Fruit fly (Drosophila melanogaster) whole organism, embryonic: ENCODE results near the gene NC2beta.

Experiments used
- Antp ChIP-seq: fragments of 200-800 bp; sonication (Bioruptor generic); optimal IDR thresholded peaks from 3 replicates; lab custom pipeline; 2016; ENCODE audit warnings: missing biosample characterization, missing genetic modification characterization
- Bdp1 ChIP-seq: fragments of 200-800 bp; sonication (Bioruptor generic); optimal IDR thresholded peaks from 3 replicates; lab custom pipeline; 2016; ENCODE audit warnings: missing biosample characterization, missing genetic modification characterization
- Bteb2 ChIP-seq: fragments of 200-800 bp; sonication (Bioruptor generic); optimal IDR thresholded peaks from 2 replicates; lab custom pipeline; 2016; ENCODE audit warnings: missing biosample characterization, missing genetic modification characterization
- CG10274 ChIP-seq: fragments of 200-800 bp; sonication (Bioruptor generic); optimal IDR thresholded peaks from 3 replicates; lab custom pipeline; 2017; ENCODE audit warnings: missing biosample characterization, mild to moderate bottlenecking, missing genetic modification characterization
- CG13123 ChIP-seq: fragments of 200-800 bp; sonication (Bioruptor generic); optimal IDR thresholded peaks from 2 replicates; lab custom pipeline; 2016; ENCODE audit warnings: missing biosample characterization, missing genetic modification characterization
- CG16779 ChIP-seq: fragments of 200-800 bp; sonication (Bioruptor generic); IDR thresholded peaks from 2 replicates; pipeline ENCODE4 v1.3.6; 2022; ENCODE audit warnings: missing biosample characterization, missing genetic modification characterization
- CG17385 ChIP-seq: fragments of 200-800 bp; sonication (Bioruptor generic); optimal IDR thresholded peaks from 3 replicates; lab custom pipeline; 2018; ENCODE audit warnings: missing biosample characterization, mild to moderate bottlenecking, missing genetic modification characterization
- CG18476 ChIP-seq: fragments of 200-800 bp; sonication (Bioruptor generic); optimal IDR thresholded peaks from 2 replicates; lab custom pipeline; 2016; ENCODE audit warnings: missing biosample characterization, mild to moderate bottlenecking, missing genetic modification characterization
- CG31441 ChIP-seq: fragments of 200-800 bp; sonication (Bioruptor generic); IDR thresholded peaks from 2 replicates; pipeline ENCODE4 v1.3.6; 2022; ENCODE audit warnings: missing biosample characterization, missing genetic modification characterization
- CG34422 ChIP-seq: fragments of 200-800 bp; sonication (Bioruptor generic); IDR thresholded peaks from 3 replicates; pipeline ENCODE4 v1.3.6; 2022; ENCODE audit warnings: missing biosample characterization, missing genetic modification characterization
- CG4707 ChIP-seq: fragments of 200-800 bp; sonication (Bioruptor generic); optimal IDR thresholded peaks from 2 replicates; lab custom pipeline; 2018; ENCODE audit warnings: missing biosample characterization, mild to moderate bottlenecking, missing genetic modification characterization, moderate library complexity
- CG5245 ChIP-seq: fragments of 200-800 bp; sonication (Bioruptor generic); optimal IDR thresholded peaks from 3 replicates; lab custom pipeline; 2016; ENCODE audit warnings: missing biosample characterization, missing genetic modification characterization
- CG7372 ChIP-seq: fragments of 200-800 bp; sonication (Bioruptor generic); IDR thresholded peaks from 2 replicates; pipeline ENCODE4 v1.3.6; 2022; ENCODE audit warnings: missing biosample characterization, missing genetic modification characterization
- CG7928 ChIP-seq: fragments of 200-800 bp; sonication (Bioruptor generic); optimal IDR thresholded peaks from 2 replicates; lab custom pipeline; 2017; ENCODE audit warnings: missing biosample characterization, mild to moderate bottlenecking, missing genetic modification characterization
- CG7963 ChIP-seq: fragments of 200-800 bp; sonication (Bioruptor generic); IDR thresholded peaks from 3 replicates; pipeline ENCODE4 v1.3.6; 2022; ENCODE audit warnings: missing biosample characterization, missing genetic modification characterization; ENCODE audit not compliant: partially characterized antibody
- CG8290 ChIP-seq, 3 experiments: fragments of 200-800 bp; sonication (Bioruptor generic); optimal IDR thresholded peaks; 2 replicates each; lab custom pipeline; 2016 to 2019; ENCODE audit warnings: missing biosample characterization in 3 of 3, missing genetic modification characterization in 3 of 3, mild to moderate bottlenecking in 2 of 3, moderate library complexity in 1 of 3
- CG8359 ChIP-seq: fragments of 200-800 bp; sonication (Bioruptor generic); optimal IDR thresholded peaks from 2 replicates; lab custom pipeline; 2017; ENCODE audit warnings: missing biosample characterization, mild to moderate bottlenecking, missing genetic modification characterization, borderline replicate concordance
- CG8388 ChIP-seq: fragments of 200-800 bp; sonication (Bioruptor generic); optimal IDR thresholded peaks from 2 replicates; lab custom pipeline; 2019; ENCODE audit warnings: missing biosample characterization, mild to moderate bottlenecking, missing genetic modification characterization, moderate library complexity
- CG9215 ChIP-seq: fragments of 200-800 bp; sonication (Bioruptor generic); IDR thresholded peaks from 2 replicates; pipeline ENCODE4 v1.3.6; 2022; ENCODE audit warnings: missing biosample characterization, missing genetic modification characterization
- CG9876 ChIP-seq: fragments of 200-800 bp; sonication (Bioruptor generic); optimal IDR thresholded peaks from 2 replicates; lab custom pipeline; 2016; ENCODE audit warnings: missing biosample characterization, missing genetic modification characterization
- Chrac-16 ChIP-seq: fragments of 200-800 bp; sonication (Bioruptor generic); optimal IDR thresholded peaks from 3 replicates; lab custom pipeline; 2016; ENCODE audit warnings: missing biosample characterization, missing genetic modification characterization
- D ChIP-seq, 2 experiments: fragments of 200-800 bp in 1 of 2; fragments of >200 bp in 1 of 2; sonication (Bioruptor generic) in 1 of 2; optimal IDR thresholded peaks; 2 replicates in 1 of 2; 3 replicates in 1 of 2; lab custom pipeline; 2017; ENCODE audit warnings: mild to moderate bottlenecking in 1 of 2, missing biosample characterization in 1 of 2, missing genetic modification characterization in 1 of 2, missing genetic modification reagents in 1 of 2
- Dbx ChIP-seq: fragments of 200-800 bp; sonication (Bioruptor generic); IDR thresholded peaks from 3 replicates; pipeline ENCODE4 v1.3.6; 2022; ENCODE audit warnings: missing biosample characterization, missing genetic modification characterization
- Dek ChIP-seq: fragments of 200-800 bp; sonication (Bioruptor generic); optimal IDR thresholded peaks from 3 replicates; lab custom pipeline; 2019; ENCODE audit warnings: missing biosample characterization, mild to moderate bottlenecking, missing genetic modification characterization, moderate library complexity
- Eip74EF ChIP-seq, 2 experiments: fragments of 200-800 bp in 1 of 2; fragments of >200 bp in 1 of 2; sonication (Bioruptor generic) in 1 of 2; optimal IDR thresholded peaks; 2 replicates each; lab custom pipeline; 2017 to 2019; ENCODE audit warnings: missing biosample characterization in 2 of 2, missing genetic modification characterization in 2 of 2, mild to moderate bottlenecking in 1 of 2, moderate library complexity in 1 of 2
- Elba2 ChIP-seq: fragments of 200-800 bp; sonication (Bioruptor generic); optimal IDR thresholded peaks from 3 replicates; lab custom pipeline; 2016; ENCODE audit warnings: missing biosample characterization, missing genetic modification characterization
- Lhr ChIP-seq: fragments of 200-800 bp; sonication (Bioruptor generic); optimal IDR thresholded peaks from 3 replicates; lab custom pipeline; 2017; ENCODE audit warnings: mild to moderate bottlenecking, missing biosample characterization, missing genetic modification reagents, missing genetic modification characterization
- MESR4 ChIP-seq: fragments of 200-800 bp; sonication (Bioruptor generic); optimal IDR thresholded peaks from 2 replicates; lab custom pipeline; 2018; ENCODE audit warnings: missing biosample characterization, mild to moderate bottlenecking, missing genetic modification characterization, moderate library complexity
- Max ChIP-seq: fragments of 200-800 bp; sonication (Bioruptor generic); optimal IDR thresholded peaks from 2 replicates; lab custom pipeline; 2016; ENCODE audit warnings: missing biosample characterization, mild to moderate bottlenecking, missing genetic modification characterization
- Med ChIP-seq: fragments of 200-800 bp; sonication (Bioruptor generic); peaks from one replicate; lab custom pipeline; 2016; ENCODE audit warnings: missing biosample characterization, missing genetic modification characterization, mild to moderate bottlenecking, inconsistent platforms, moderate library complexity
- Mrtf ChIP-seq: fragments of 200-800 bp; sonication (Bioruptor generic); IDR thresholded peaks from 3 replicates; pipeline ENCODE4 v1.3.6; 2022; ENCODE audit warnings: missing biosample characterization, missing genetic modification characterization
- Sox100B ChIP-seq: fragments of 200-800 bp; sonication (Bioruptor generic); optimal IDR thresholded peaks from 3 replicates; lab custom pipeline; 2018; ENCODE audit warnings: missing biosample characterization, mild to moderate bottlenecking, missing genetic modification characterization
- Taf1 ChIP-seq: fragments of 200-800 bp; sonication (Bioruptor generic); IDR thresholded peaks from 2 replicates; pipeline ENCODE4 v1.3.6; 2022; ENCODE audit warnings: missing biosample characterization, missing genetic modification characterization
- gsb-n ChIP-seq: fragments of 200-800 bp; sonication (Bioruptor generic); optimal IDR thresholded peaks from 3 replicates; lab custom pipeline; 2018; ENCODE audit warnings: missing biosample characterization, mild to moderate bottlenecking, missing genetic modification characterization
- ham ChIP-seq: fragments of 200-800 bp; sonication (Bioruptor generic); IDR thresholded peaks from 2 replicates; pipeline ENCODE4 v1.3.6; 2022; ENCODE audit warnings: missing biosample characterization, missing genetic modification characterization
- her ChIP-seq: fragments of 200-800 bp; sonication (Bioruptor generic); optimal IDR thresholded peaks from 2 replicates; lab custom pipeline; 2016; ENCODE audit warnings: missing biosample characterization, missing genetic modification characterization
- hth ChIP-seq: fragments of >200 bp; optimal IDR thresholded peaks from 2 replicates; lab custom pipeline; 2017; ENCODE audit warnings: inconsistent platforms
- ken ChIP-seq: fragments of 200-800 bp; sonication (Bioruptor generic); IDR thresholded peaks from 3 replicates; pipeline ENCODE4 v1.3.6; 2022; ENCODE audit warnings: missing biosample characterization, missing genetic modification characterization
- klu ChIP-seq: fragments of 200-800 bp; sonication (Bioruptor generic); IDR thresholded peaks from 2 replicates; pipeline ENCODE4 v1.3.6; 2022; ENCODE audit warnings: missing biosample characterization, missing genetic modification characterization
- lola ChIP-seq, 3 experiments: fragments of >200 bp in 2 of 3; fragments of 200-800 bp in 1 of 3; sonication (Bioruptor generic) in 1 of 3; optimal IDR thresholded peaks; 2 replicates each; lab custom pipeline; 2017 to 2019; ENCODE audit warnings: missing biosample characterization in 3 of 3, missing genetic modification characterization in 3 of 3, mild to moderate bottlenecking in 1 of 3, moderate library complexity in 1 of 3
- maf-S ChIP-seq: fragments of 200-800 bp; sonication (Bioruptor generic); optimal IDR thresholded peaks from 2 replicates; lab custom pipeline; 2016; ENCODE audit warnings: missing biosample characterization, missing genetic modification characterization
- mld ChIP-seq: fragments of 200-800 bp; sonication (Bioruptor generic); IDR thresholded peaks from 3 replicates; pipeline ENCODE4 v1.3.6; 2022; ENCODE audit warnings: missing biosample characterization, missing genetic modification characterization; ENCODE audit not compliant: partially characterized antibody
- oc ChIP-seq: fragments of 200-800 bp; sonication (Bioruptor generic); optimal IDR thresholded peaks from 2 replicates; lab custom pipeline; 2018; ENCODE audit warnings: missing biosample characterization, mild to moderate bottlenecking, missing genetic modification characterization, moderate library complexity
- shn ChIP-seq: fragments of 200-800 bp; sonication (Bioruptor generic); optimal IDR thresholded peaks from 3 replicates; lab custom pipeline; 2016; ENCODE audit warnings: missing biosample characterization, missing genetic modification characterization
- ttk ChIP-seq: fragments of 200-800 bp; sonication (Bioruptor generic); IDR thresholded peaks from 2 replicates; pipeline ENCODE4 v2.1.2; 2022; ENCODE audit warnings: missing biosample characterization, missing genetic modification characterization
- tx ChIP-seq: fragments of 200-800 bp; sonication (Bioruptor generic); optimal IDR thresholded peaks from 2 replicates; lab custom pipeline; 2016; ENCODE audit warnings: missing biosample characterization, missing genetic modification characterization
- vnd ChIP-seq: fragments of 200-800 bp; sonication (Bioruptor generic); IDR thresholded peaks from 3 replicates; pipeline ENCODE4 v1.3.6; 2022; ENCODE audit warnings: missing biosample characterization, missing genetic modification characterization; ENCODE audit not compliant: partially characterized antibody

Gene NC2beta

dm6 chr2L:14995594-14996463 is 11.8 kb upstream of the NC2beta start (continued):
- TF ChIP-seq Dek (tag; lab: Kevin White, UChicago) = peak; percentile 87
- TF ChIP-seq Elba2 (GFP tag; lab: Kevin White, UChicago) = peak; percentile 16
- no peak for TF ChIP-seq mld (GFP tag; lab: Robert Waterston, UW)
- no peak for TF ChIP-seq hth (lab: Kevin White, UChicago)
- TF ChIP-seq gsb-n (tag; lab: Kevin White, UChicago) = peak; percentile 94
- TF ChIP-seq CG34422 (GFP tag; lab: Robert Waterston, UW) = peak; percentile 94
- peak; percentile 92 for TF ChIP-seq CG8388 (GFP tag; lab: Kevin White, UChicago)
- TF ChIP-seq Antp (GFP tag; lab: Kevin White, UChicago) = peak; percentile 16
- no peak for TF ChIP-seq vnd (GFP tag; lab: Robert Waterston, UW)
- TF ChIP-seq CG9215 = peak; percentile 84
- peak; percentile 81 for TF ChIP-seq CG13123 (GFP tag; lab: Kevin White, UChicago)
- TF ChIP-seq D (optimal IDR thresholded peaks at IDR 0.05; lab: Kevin White, UChicago) = no peak
- peak; percentile 90 for TF ChIP-seq D (GFP tag; optimal IDR thresholded peaks at IDR 0.05; lab: Kevin White, UChicago)
- no peak for TF ChIP-seq CG9876 (GFP tag; lab: Kevin White, UChicago)
- peak; percentile 74 for TF ChIP-seq CG8290 (GFP tag; optimal IDR thresholded peaks at IDR 0.05; lab: Kevin White, UChicago)
- TF ChIP-seq CG8290 (tag; optimal IDR thresholded peaks at IDR 0.05; lab: Kevin White, UChicago) = peak; percentile 64 to 67
- no peak for TF ChIP-seq CG7963
- peak; percentile 82 for TF ChIP-seq Mrtf (GFP tag; lab: Robert Waterston, UW)
- TF ChIP-seq Dbx (GFP tag; lab: Robert Waterston, UW) = peak; percentile 79; the same call in 2 of the 3 replicates
- peak; percentile 15 for TF ChIP-seq her
- peak; percentile 81 for TF ChIP-seq CG5245 (GFP tag; lab: Kevin White, UChicago)
- TF ChIP-seq Chrac-16 (GFP tag; lab: Kevin White, UChicago) = peak; percentile 83
- TF ChIP-seq Max (GFP tag; lab: Kevin White, UChicago) = peak; percentile 90
- peak; percentile 87 for TF ChIP-seq CG17385
- no peak for TF ChIP-seq Bdp1 (GFP tag; lab: Kevin White, UChicago)
- TF ChIP-seq Med (GFP tag; lab: Kevin White, UChicago) = peak; percentile 83
- TF ChIP-seq tx (GFP tag; lab: Kevin White, UChicago) = peak; percentile 26
- peak; percentile 27 for TF ChIP-seq shn
- peak; percentile 80 for TF ChIP-seq ken (GFP tag; lab: Robert Waterston, UW)
- peak; percentile 5 for TF ChIP-seq MESR4 (GFP tag; lab: Kevin White, UChicago)
- peak; percentile 53 for TF ChIP-seq CG4707 (GFP tag; lab: Kevin White, UChicago)
- no peak; the same call in 1 of the 2 replicates for TF ChIP-seq CG16779 (GFP tag; lab: Robert Waterston, UW)
- peak; percentile 73 for TF ChIP-seq CG8359 (GFP tag; lab: Kevin White, UChicago)
- TF ChIP-seq CG7928 = peak; percentile 45
- TF ChIP-seq oc (tag; lab: Kevin White, UChicago) = peak; percentile 92
- peak; percentile 78 for TF ChIP-seq klu (GFP tag; lab: Robert Waterston, UW)
- peak; percentile 78 for TF ChIP-seq CG18476 (GFP tag; lab: Kevin White, UChicago)
- TF ChIP-seq maf-S = peak; percentile 12
- peak; percentile 95 for TF ChIP-seq Sox100B (GFP tag; lab: Kevin White, UChicago)
- peak; percentile 44 for TF ChIP-seq ham (GFP tag; lab: Robert Waterston, UW)
- TF ChIP-seq Lhr = peak; percentile 59
- TF ChIP-seq Eip74EF (GFP tag; optimal IDR thresholded peaks at IDR 0.05; lab: Kevin White, UChicago) = peak in 1 of 2 experiments; percentile 93
- peak; percentile 60 for TF ChIP-seq Taf1 (GFP tag; lab: Robert Waterston, UW)
- TF ChIP-seq CG7372 = peak; percentile 90
- TF ChIP-seq CG10274 (GFP tag; lab: Kevin White, UChicago) = peak; percentile 42
- peak in 1 of 3 experiments; percentile 89 for TF ChIP-seq lola (GFP tag; optimal IDR thresholded peaks at IDR 0.05; lab: Kevin White, UChicago)
- peak; percentile 95 for TF ChIP-seq CG31441 (GFP tag; lab: Robert Waterston, UW)
- peak; percentile 95 for TF ChIP-seq ttk (GFP tag; lab: Robert Waterston, UW)
- peak; percentile 40 for TF ChIP-seq Bteb2
